Worm (Caenorhabditis elegans): ENCODE measurements around the gene srh-295.

srh-295 gene

ce11 chrV:15298597-15298996 lies 31.8 kb upstream of the srh-295 start, which contains the start of gene cpr-3:
cpr-3 (minus strand) TSS chrV:15298700.
- TF ChIP-seq ref-2 (tag; optimal IDR thresholded peaks at IDR 0.05) (no peak), elt-2 (tag; optimal IDR thresholded peaks at IDR 0.05) (peak; percentile 66)

- no peak for TF ChIP-seq pax-1 (tag; optimal IDR thresholded peaks at IDR 0.05)
- no peak for TF ChIP-seq nfya-1 (tag; optimal IDR thresholded peaks at IDR 0.05)
- no peak for TF ChIP-seq elt-4 (tag; optimal IDR thresholded peaks at IDR 0.05)
- TF ChIP-seq madf-2 (tag; optimal IDR thresholded peaks at IDR 0.05): no peak
- TF ChIP-seq F13H6.1 (tag; optimal IDR thresholded peaks at IDR 0.05): no peak
- no peak for TF ChIP-seq nhr-11 (tag; optimal IDR thresholded peaks at IDR 0.05)
- TF ChIP-seq hlh-15 (tag; optimal IDR thresholded peaks at IDR 0.05): no peak
- no peak for TF ChIP-seq lin-11 (tag; optimal IDR thresholded peaks at IDR 0.05)
- no peak for TF ChIP-seq ztf-16 (tag; optimal IDR thresholded peaks at IDR 0.05)
- no peak for TF ChIP-seq hlh-8 (tag; optimal IDR thresholded peaks at IDR 0.05)
- no peak for TF ChIP-seq dmd-4 (tag; optimal IDR thresholded peaks at IDR 0.05; ENCODE audit: borderline replicate concordance)
Measured at ce11 chrV:15303625-15304024, 26.8 kb upstream of the srh-295 start, which contains the start of gene srx-48. srx-48 (minus strand) TSS chrV:15303725.

DNA sequence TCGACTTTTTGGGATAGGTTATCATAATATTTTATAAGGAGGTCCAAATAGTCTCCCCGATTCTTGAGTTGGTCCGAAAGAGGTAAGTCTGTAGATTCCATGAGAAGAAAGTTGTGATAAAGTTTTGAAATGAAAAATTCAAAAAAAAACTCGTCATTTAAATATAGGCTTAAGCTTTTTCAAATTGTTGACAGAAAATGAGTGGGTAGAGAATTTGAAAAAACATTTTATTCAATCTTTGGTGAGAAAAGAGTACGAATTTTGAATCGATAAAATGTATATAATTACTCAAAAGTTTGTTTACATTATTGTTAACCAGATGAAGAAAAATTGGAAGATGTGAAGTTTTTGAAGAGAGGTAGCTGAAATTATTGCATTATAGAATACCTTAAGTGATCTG lies 24.9 kb upstream of the srh-295 start, which contains the start of gene T26H8.5:
T26H8.5 (minus strand) TSS at position 101 of the 400 bp plus-strand sequence.
- TF ChIP-seq ceh-48 (tag; optimal IDR thresholded peaks at IDR 0.05): no peak
- no peak for TF ChIP-seq ref-2 (tag; optimal IDR thresholded peaks at IDR 0.05)
- TF ChIP-seq zip-5 (tag; optimal IDR thresholded peaks at IDR 0.05): no peak
- TF ChIP-seq unc-3 (GFP tag; conservative IDR thresholded peaks at IDR 0.05): no peak
- no peak for TF ChIP-seq unc-3 (tag; optimal IDR thresholded peaks at IDR 0.05)
- no peak for TF ChIP-seq sox-2 (GFP tag; IDR thresholded peaks at IDR 0.05)
- TF ChIP-seq ets-4 (tag; optimal IDR thresholded peaks at IDR 0.05): no peak

ce11 chrV:15306745-15307144 lies 23.7 kb upstream of the srh-295 start, which contains the start of gene T26H8.4:
T26H8.4 (minus strand) TSS chrV:15306845.
- TF ChIP-seq hlh-13 (GFP tag; optimal IDR thresholded peaks at IDR 0.05) (no peak), ets-4 (tag; optimal IDR thresholded peaks at IDR 0.05) (no peak), ceh-14 (tag; optimal IDR thresholded peaks at IDR 0.05) (no peak), ceh-18 (tag; optimal IDR thresholded peaks at IDR 0.05) (no peak), lin-11 (tag; optimal IDR thresholded peaks at IDR 0.05) (no peak), ceh-22 (tag; optimal IDR thresholded peaks at IDR 0.05) (no peak), unc-42 (tag; optimal IDR thresholded peaks at IDR 0.05) (no peak), odd-2 (tag; optimal IDR thresholded peaks at IDR 0.05) (no peak), ceh-2 (tag; optimal IDR thresholded peaks at IDR 0.05) (no peak), fkh-6 (tag; optimal IDR thresholded peaks at IDR 0.05) (no peak), unc-3 (GFP tag; conservative IDR thresholded peaks at IDR 0.05) (no peak), unc-3 (tag; optimal IDR thresholded peaks at IDR 0.05) (no peak), ceh-6 (GFP tag; optimal IDR thresholded peaks at IDR 0.05) (no peak), K09A11.1 (tag; optimal IDR thresholded peaks at IDR 0.05; ENCODE audit: insufficient read depth) (no peak), nhr-11 (tag; optimal IDR thresholded peaks at IDR 0.05) (no peak), ceh-48 (tag; optimal IDR thresholded peaks at IDR 0.05) (no peak), ahr-1 (tag; optimal IDR thresholded peaks at IDR 0.05) (no peak), nfya-1 (tag; optimal IDR thresholded peaks at IDR 0.05) (no peak), ztf-16 (tag; optimal IDR thresholded peaks at IDR 0.05) (no peak), T23F11.4 (GFP tag; optimal IDR thresholded peaks at IDR 0.05) (no peak)

DNA sequence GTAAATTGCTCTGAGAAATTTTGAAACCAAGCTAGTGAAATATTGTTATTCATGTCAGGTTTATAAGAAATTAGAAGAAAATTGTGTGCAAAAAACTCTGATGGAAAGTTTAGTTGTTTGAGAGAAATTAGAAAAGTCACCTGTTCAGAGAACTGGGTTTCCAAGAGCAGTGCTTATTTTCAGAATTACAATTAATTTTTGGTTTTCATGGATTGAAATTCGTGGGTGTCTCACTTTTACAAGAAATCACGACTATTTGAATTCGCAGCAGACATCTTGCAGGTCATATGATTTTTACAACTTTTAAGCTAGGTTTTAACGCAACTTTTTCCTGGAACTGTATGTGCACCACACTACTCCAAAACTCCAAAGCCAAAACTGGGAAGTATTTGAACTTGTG lies 21.4 kb upstream of the srh-295 start, which contains the start of gene srz-10:
srz-10 (minus strand) TSS at position 88 of the 400 bp plus-strand sequence.
- TF ChIP-seq dmd-4 (tag; optimal IDR thresholded peaks at IDR 0.05; ENCODE audit: borderline replicate concordance): no peak
- no peak for TF ChIP-seq ceh-18 (tag; optimal IDR thresholded peaks at IDR 0.05)
- no peak for TF ChIP-seq pax-1 (tag; optimal IDR thresholded peaks at IDR 0.05)
- no peak for TF ChIP-seq npax-4 (tag; optimal IDR thresholded peaks at IDR 0.05)
- no peak for TF ChIP-seq dve-1 (tag; optimal IDR thresholded peaks at IDR 0.05)
- TF ChIP-seq lim-6 (tag; optimal IDR thresholded peaks at IDR 0.05): no peak
- no peak for TF ChIP-seq ceh-45 (GFP tag; IDR thresholded peaks at IDR 0.05)
- TF ChIP-seq madf-2 (tag; optimal IDR thresholded peaks at IDR 0.05): no peak
- TF ChIP-seq rnt-1 (tag; optimal IDR thresholded peaks at IDR 0.05): no peak
- no peak for TF ChIP-seq che-1 (tag; optimal IDR thresholded peaks at IDR 0.05)
- TF ChIP-seq ahr-1 (tag; optimal IDR thresholded peaks at IDR 0.05): no peak
- no peak for TF ChIP-seq mec-3 (tag; optimal IDR thresholded peaks at IDR 0.05; ENCODE audit: borderline replicate concordance)
- TF ChIP-seq zip-5 (tag; optimal IDR thresholded peaks at IDR 0.05): no peak
- no peak for TF ChIP-seq pha-4 (tag; optimal IDR thresholded peaks at IDR 0.05)
- TF ChIP-seq hlh-15 (tag; optimal IDR thresholded peaks at IDR 0.05): no peak
- no peak for TF ChIP-seq ref-2 (tag; optimal IDR thresholded peaks at IDR 0.05)
- no peak for TF ChIP-seq nhr-11 (tag; optimal IDR thresholded peaks at IDR 0.05)
- TF ChIP-seq Y22D7AL.16 (tag; optimal IDR thresholded peaks at IDR 0.05): no peak
